Worm (Caenorhabditis elegans): Measurements from ENCODE around the gene C07G2.5.
A peak's percentile ranks its signal among the peaks of the same experiment; 100 is the strongest.

The C07G2.5 gene

ce11 chrIII:4470793-4471192, 28.0 kb downstream of the C07G2.5 start (continued):
- no peak for TF ChIP-seq akir-1 (GFP tag; optimal IDR thresholded peaks at IDR 0.05)
- no peak for TF ChIP-seq cebp-2 (GFP tag; IDR thresholded peaks at IDR 0.05)
- 0 out of 2 replicates have a peak, but pooled peaks have one; percentile 21 for TF ChIP-seq attf-6 (GFP tag; IDR thresholded peaks at IDR 0.05)
- no peak for TF ChIP-seq unc-62 (GFP tag; optimal IDR thresholded peaks at IDR 0.05)
- TF ChIP-seq madf-8 (GFP tag; conservative IDR thresholded peaks at IDR 0.05): no peak; the same call in 1 of the 2 replicates
- TF ChIP-seq mxl-1 (tag; optimal IDR thresholded peaks at IDR 0.05): peak; percentile 78
- TF ChIP-seq F10E7.11 (tag; optimal IDR thresholded peaks at IDR 0.05): peak; percentile 73
- TF ChIP-seq D2030.7 (GFP tag; IDR thresholded peaks at IDR 0.05): peak; percentile 55
- no peak for TF ChIP-seq K12H6.12 (tag; optimal IDR thresholded peaks at IDR 0.05)
- peak; percentile 75 for TF ChIP-seq F49E8.2 (tag; optimal IDR thresholded peaks at IDR 0.05; ENCODE audit: insufficient read depth)
- no peak for TF ChIP-seq lag-1 (GFP tag; IDR thresholded peaks at IDR 0.05)
- no peak for TF ChIP-seq hlh-26 (GFP tag; conservative IDR thresholded peaks at IDR 0.05)
- TF ChIP-seq lin-35 (GFP tag; optimal IDR thresholded peaks at IDR 0.05): peak in 1 of 3 experiments; percentile 68
- peak; percentile 89 for TF ChIP-seq rpc-1 (optimal IDR thresholded peaks at IDR 0.05)
- peak; percentile 90 for TF ChIP-seq rpc-1 (tag; optimal IDR thresholded peaks at IDR 0.05)
- TF ChIP-seq F57C9.4 (tag; optimal IDR thresholded peaks at IDR 0.05): peak; percentile 72
- TF ChIP-seq nhr-179 (tag; optimal IDR thresholded peaks at IDR 0.05): no peak
- peak; percentile 84 for TF ChIP-seq nfyb-1 (GFP tag; IDR thresholded peaks at IDR 0.05)
- no peak for TF ChIP-seq bed-2 (GFP tag; IDR thresholded peaks at IDR 0.05)
- 0 out of 2 replicates have a peak, but pooled peaks have one; percentile 20 for TF ChIP-seq ceh-91 (GFP tag; IDR thresholded peaks at IDR 0.05)
- TF ChIP-seq Y53G8AR.9 (GFP tag; conservative IDR thresholded peaks at IDR 0.05): peak; percentile 67; the same call in 1 of the 2 replicates
- TF ChIP-seq K11D2.4 (GFP tag; IDR thresholded peaks at IDR 0.05): 0 out of 2 replicates have a peak, but pooled peaks have one; percentile 45
- TF ChIP-seq atf-7 (tag; optimal IDR thresholded peaks at IDR 0.05): peak; percentile 72
- no peak for TF ChIP-seq efl-1 (GFP tag; optimal IDR thresholded peaks at IDR 0.05)
- TF ChIP-seq ztf-22 (GFP tag; optimal IDR thresholded peaks at IDR 0.05): peak; percentile 48
- peak; percentile 45; the same call in 1 of the 2 replicates for TF ChIP-seq Y53F4B.3 (GFP tag; IDR thresholded peaks at IDR 0.05)
- peak; percentile 50; the same call in 1 of the 2 replicates for TF ChIP-seq ekl-4 (GFP tag; IDR thresholded peaks at IDR 0.05)
- TF ChIP-seq nhr-90 (tag; optimal IDR thresholded peaks at IDR 0.05): peak; percentile 87
- TF ChIP-seq him-1 (tag; optimal IDR thresholded peaks at IDR 0.05): peak; percentile 97
- peak; percentile 78 for TF ChIP-seq mes-4 (tag; optimal IDR thresholded peaks at IDR 0.05)
- no peak for TF ChIP-seq ceh-58 (GFP tag; IDR thresholded peaks at IDR 0.05)
- TF ChIP-seq F22D6.2 (tag; optimal IDR thresholded peaks at IDR 0.05): no peak
- TF ChIP-seq ets-4 (GFP tag; optimal IDR thresholded peaks at IDR 0.05): no peak
- TF ChIP-seq snpc-1.3 (tag; optimal IDR thresholded peaks at IDR 0.05; ENCODE audit: insufficient read depth): peak; percentile 40
- TF ChIP-seq ceh-40 (GFP tag; IDR thresholded peaks at IDR 0.05): 0 out of 2 replicates have a peak, but pooled peaks have one; percentile 57
- TF ChIP-seq ztf-26 (tag; optimal IDR thresholded peaks at IDR 0.05): peak; percentile 66
- TF ChIP-seq fkh-3 (tag; optimal IDR thresholded peaks at IDR 0.05): peak; percentile 75
- peak; percentile 81 for TF ChIP-seq dpff-1 (tag; optimal IDR thresholded peaks at IDR 0.05)
- TF ChIP-seq sptf-2 (GFP tag; optimal IDR thresholded peaks at IDR 0.05): no peak
- TF ChIP-seq snpc-1.1 (tag; optimal IDR thresholded peaks at IDR 0.05; ENCODE audit: insufficient read depth): no peak
- peak; percentile 58 for TF ChIP-seq somi-1 (GFP tag; optimal IDR thresholded peaks at IDR 0.05)
- no peak for TF ChIP-seq zfh-2 (GFP tag; conservative IDR thresholded peaks at IDR 0.05)
- no peak for TF ChIP-seq mel-28 (tag; optimal IDR thresholded peaks at IDR 0.05; ENCODE audit: borderline replicate concordance)
- TF ChIP-seq nhr-80 (tag; optimal IDR thresholded peaks at IDR 0.05): peak; percentile 14
- peak; percentile 83 for TF ChIP-seq F52B5.7 (tag; optimal IDR thresholded peaks at IDR 0.05)
- TF ChIP-seq egl-18 (GFP tag; IDR thresholded peaks at IDR 0.05): 0 out of 2 replicates have a peak, but pooled peaks have one; percentile 24
- TF ChIP-seq athp-1 (tag; optimal IDR thresholded peaks at IDR 0.05): peak; percentile 54
- TF ChIP-seq lin-40 (tag; optimal IDR thresholded peaks at IDR 0.05): peak; percentile 74
